Worm (Caenorhabditis elegans) whole organism, L4 larva: ENCODE data around the gene chil-16.

Experiments
- F10B5.3 ChIP-seq: sonication (generic microtip); optimal IDR thresholded peaks from 2 replicates; lab custom pipeline; 2016; ENCODE audit warnings: mild to moderate bottlenecking, missing genetic modification characterization, missing compliant biosample characterization
- F44E2.7 ChIP-seq: fragments of 200-800 bp; sonication (Bioruptor generic); IDR thresholded peaks from 2 replicates; pipeline ENCODE4 v2.1.2; 2022; ENCODE audit warnings: missing genetic modification characterization, missing compliant biosample characterization
- F49E8.2 ChIP-seq: sonication (generic microtip); optimal IDR thresholded peaks from 2 replicates; lab custom pipeline; 2016; ENCODE audit warnings: missing compliant biosample characterization, mild to moderate bottlenecking, missing genetic modification characterization, borderline replicate concordance
- T26A8.4 ChIP-seq: fragments of 200-800 bp; sonication (Bioruptor generic); IDR thresholded peaks from 2 replicates; pipeline ENCODE4 v1.3.6; 2022; ENCODE audit warnings: missing genetic modification characterization, missing compliant biosample characterization
- ZK546.5 ChIP-seq, 2 experiments: sonication (generic microtip); optimal IDR thresholded peaks; 2 replicates each; lab custom pipeline; 2017; ENCODE audit warnings: missing biosample characterization in 2 of 2, missing genetic modification characterization in 2 of 2
- aha-1 ChIP-seq: fragments of 150-350 bp; peaks from one replicate; lab custom pipeline; 2014; ENCODE audit warnings: missing biosample characterization, missing genetic modification characterization
- ceh-20 ChIP-seq: fragments of 200-800 bp; sonication (Bioruptor generic); IDR thresholded peaks from 2 replicates; pipeline ENCODE4 v1.3.6; 2022; ENCODE audit warnings: missing genetic modification reagents, missing genetic modification characterization, missing compliant biosample characterization
- ceh-28 ChIP-seq: fragments of 150-350 bp; optimal IDR thresholded peaks from 2 replicates; lab custom pipeline; 2014; ENCODE audit warnings: missing biosample characterization, missing genetic modification reagents, missing genetic modification characterization
- ceh-44 ChIP-seq: fragments of 200-800 bp; sonication (Bioruptor generic); IDR thresholded peaks from 2 replicates; pipeline ENCODE4 v1.3.6; 2022; ENCODE audit warnings: missing genetic modification reagents, missing genetic modification characterization, missing compliant biosample characterization
- ces-1 ChIP-seq: fragments of 150-350 bp; sonication (generic microtip); optimal IDR thresholded peaks from 4 replicates; lab custom pipeline; 2014; ENCODE audit warnings: missing biosample characterization, missing genetic modification reagents, missing genetic modification characterization
- cey-2 ChIP-seq: sonication (generic microtip); optimal IDR thresholded peaks from 3 replicates; lab custom pipeline; 2017; ENCODE audit warnings: missing genetic modification characterization, mild to moderate bottlenecking, missing compliant biosample characterization, antibody characterized with exemption, borderline replicate concordance; ENCODE audit not compliant: insufficient read depth
- daf-16 ChIP-seq, 3 experiments: sonication (generic microtip); optimal IDR thresholded peaks; 2 replicates each; lab custom pipeline; 2016 to 2017; ENCODE audit warnings: missing genetic modification characterization in 3 of 3, missing genetic modification reagents in 3 of 3, mild to moderate bottlenecking in 2 of 3, missing compliant biosample characterization in 2 of 3, missing biosample characterization in 1 of 3, moderate library complexity in 1 of 3
- dmd-6 ChIP-seq: fragments of 200-800 bp; sonication (Bioruptor generic); IDR thresholded peaks from 2 replicates; pipeline ENCODE4 v1.3.6; 2022; ENCODE audit warnings: missing genetic modification reagents, missing genetic modification characterization, missing compliant biosample characterization
- dpl-1 ChIP-seq: fragments of 150-350 bp; optimal IDR thresholded peaks from 2 replicates; lab custom pipeline; 2014; ENCODE audit warnings: missing biosample characterization, missing genetic modification reagents, missing genetic modification characterization
- dve-1 ChIP-seq: sonication (generic microtip); optimal IDR thresholded peaks from 2 replicates; lab custom pipeline; 2017; ENCODE audit warnings: antibody characterized with exemption, mild to moderate bottlenecking, missing genetic modification characterization, missing compliant biosample characterization; ENCODE audit not compliant: insufficient read depth
- egl-43 ChIP-seq: fragments of 200-800 bp; sonication (Bioruptor generic); IDR thresholded peaks from 2 replicates; pipeline ENCODE4 v1.3.6; 2022; ENCODE audit warnings: missing genetic modification reagents, missing genetic modification characterization, missing compliant biosample characterization
- hif-1 ChIP-seq, 2 experiments: sonication (generic microtip); optimal IDR thresholded peaks; 2 replicates each; lab custom pipeline; 2016 to 2017; ENCODE audit warnings: missing compliant biosample characterization in 2 of 2, missing genetic modification characterization in 2 of 2, missing genetic modification reagents in 2 of 2, missing genotype in 2 of 2, mild to moderate bottlenecking in 1 of 2
- hlh-11 ChIP-seq: fragments of 200-800 bp; sonication (Bioruptor generic); optimal IDR thresholded peaks from 2 replicates; lab custom pipeline; 2018; ENCODE audit warnings: mild to moderate bottlenecking, missing genetic modification characterization, missing compliant biosample characterization
- hlh-30 ChIP-seq: sonication (generic microtip); optimal IDR thresholded peaks from 2 replicates; lab custom pipeline; 2017; ENCODE audit warnings: antibody characterized with exemption, mild to moderate bottlenecking, missing genetic modification characterization, missing compliant biosample characterization; ENCODE audit not compliant: insufficient read depth
- lim-7 ChIP-seq: fragments of 200-800 bp; sonication (Bioruptor generic); IDR thresholded peaks from 2 replicates; pipeline ENCODE4 v1.3.6; 2022; ENCODE audit warnings: missing genetic modification characterization, missing compliant biosample characterization
- lin-1 ChIP-seq: fragments of 200-800 bp; sonication (Bioruptor generic); IDR thresholded peaks from 2 replicates; pipeline ENCODE4 v1.3.6; 2022; ENCODE audit warnings: missing genetic modification reagents, missing genetic modification characterization, missing compliant biosample characterization
- lin-13 ChIP-seq: fragments of 150-350 bp; optimal IDR thresholded peaks from 2 replicates; lab custom pipeline; 2014; ENCODE audit warnings: missing biosample characterization, missing genetic modification reagents, missing genetic modification characterization
- lin-15B ChIP-seq: fragments of 150-350 bp; sonication (generic microtip); optimal IDR thresholded peaks from 3 replicates; lab custom pipeline; 2014; ENCODE audit warnings: missing biosample characterization, missing genetic modification characterization
- lin-38 ChIP-seq: fragments of 200-800 bp; sonication (Bioruptor generic); IDR thresholded peaks from 2 replicates; pipeline ENCODE4 v1.3.6; 2022; ENCODE audit warnings: missing genetic modification reagents, missing genetic modification characterization, missing compliant biosample characterization
- lin-39 ChIP-seq: fragments of 150-350 bp; optimal IDR thresholded peaks from 2 replicates; lab custom pipeline; 2014; ENCODE audit warnings: missing biosample characterization, missing genetic modification reagents, missing genetic modification characterization
- lir-3 ChIP-seq: sonication (generic microtip); optimal IDR thresholded peaks from 2 replicates; lab custom pipeline; 2016; ENCODE audit warnings: mild to moderate bottlenecking, missing genetic modification characterization, missing compliant biosample characterization
- lsy-2 ChIP-seq, 2 experiments: fragments of 150-350 bp in 1 of 2; sonication (generic microtip) in 1 of 2; optimal IDR thresholded peaks; 2 replicates each; lab custom pipeline; 2014 to 2017; ENCODE audit warnings: missing biosample characterization in 2 of 2, missing genetic modification characterization in 2 of 2
- madf-5 ChIP-seq, 2 experiments: fragments of 200-800 bp; sonication (Bioruptor generic); IDR thresholded peaks; 2 replicates each; pipeline ENCODE4 v1.3.6; 2022; ENCODE audit warnings: missing compliant biosample characterization in 2 of 2, missing genetic modification characterization in 2 of 2
- madf-9 ChIP-seq: fragments of 200-800 bp; sonication (Bioruptor generic); conservative IDR thresholded peaks from 2 replicates; pipeline ENCODE4 v1.3.6; 2022; ENCODE audit warnings: missing genetic modification reagents, missing genetic modification characterization, missing compliant biosample characterization
- mes-2 ChIP-seq: sonication (generic microtip); optimal IDR thresholded peaks from 2 replicates; lab custom pipeline; 2016; ENCODE audit warnings: missing genotype, mild to moderate bottlenecking, missing genetic modification characterization, missing compliant biosample characterization; ENCODE audit not compliant: poor library complexity, severe bottlenecking
- mxl-2 ChIP-seq: fragments of 200-800 bp; sonication (Bioruptor generic); conservative IDR thresholded peaks from 2 replicates; pipeline ENCODE4 v1.3.6; 2022; ENCODE audit warnings: missing genetic modification reagents, missing genetic modification characterization, missing compliant biosample characterization
- nhr-11 ChIP-seq: fragments of 150-350 bp; optimal IDR thresholded peaks from 2 replicates; lab custom pipeline; 2014; ENCODE audit warnings: missing biosample characterization, missing genetic modification characterization
- nhr-25 ChIP-seq: sonication (generic microtip); optimal IDR thresholded peaks from 2 replicates; lab custom pipeline; 2017; ENCODE audit warnings: missing genetic modification characterization, mild to moderate bottlenecking, missing compliant biosample characterization, antibody characterized with exemption, moderate library complexity, borderline replicate concordance; ENCODE audit not compliant: insufficient read depth
- nhr-28 ChIP-seq: fragments of 150-350 bp; optimal IDR thresholded peaks from 2 replicates; lab custom pipeline; 2014; ENCODE audit warnings: missing biosample characterization, missing genetic modification characterization
- nhr-41 ChIP-seq: fragments of 200-800 bp; sonication (Bioruptor generic); IDR thresholded peaks from 2 replicates; pipeline ENCODE4 v1.3.6; 2022; ENCODE audit warnings: missing genetic modification reagents, missing genetic modification characterization, missing compliant biosample characterization
- nhr-42 ChIP-seq: fragments of 200-800 bp; sonication (Bioruptor generic); IDR thresholded peaks from 2 replicates; pipeline ENCODE4 v1.3.6; 2022; ENCODE audit warnings: missing genetic modification characterization, missing compliant biosample characterization
- nhr-76 ChIP-seq: fragments of 150-350 bp; optimal IDR thresholded peaks from 2 replicates; lab custom pipeline; 2014; ENCODE audit warnings: missing biosample characterization, missing genetic modification characterization
- php-3 ChIP-seq: fragments of 200-800 bp; sonication (Bioruptor generic); IDR thresholded peaks from 2 replicates; pipeline ENCODE4 v1.3.6; 2022; ENCODE audit warnings: missing genetic modification reagents, missing genetic modification characterization, missing compliant biosample characterization
- pqm-1 ChIP-seq: sonication (generic microtip); optimal IDR thresholded peaks from 2 replicates; lab custom pipeline; 2017; ENCODE audit warnings: missing biosample characterization, missing genetic modification characterization
- spr-3 ChIP-seq: fragments of 200-800 bp; sonication (Bioruptor generic); optimal IDR thresholded peaks from 2 replicates; lab custom pipeline; 2018; ENCODE audit warnings: mild to moderate bottlenecking, missing genetic modification characterization, missing compliant biosample characterization
- unc-39 ChIP-seq: sonication (generic microtip); optimal IDR thresholded peaks from 2 replicates; lab custom pipeline; 2017; ENCODE audit warnings: missing biosample characterization, missing genetic modification characterization
- unc-62 ChIP-seq, 3 experiments: fragments of 150-350 bp in 1 of 3; sonication (generic microtip); optimal IDR thresholded peaks in 2 of 3; peaks in 1 of 3; 1 replicate in 1 of 3; 2 replicates in 2 of 3; lab custom pipeline; 2014 to 2017; ENCODE audit warnings: missing biosample characterization in 3 of 3, missing genetic modification characterization in 3 of 3, missing genetic modification reagents in 3 of 3, missing genotype in 1 of 3
- zag-1 ChIP-seq: fragments of 150-350 bp; optimal IDR thresholded peaks from 2 replicates; lab custom pipeline; 2014; ENCODE audit warnings: missing biosample characterization, missing genetic modification characterization
- zip-11 ChIP-seq: fragments of 200-800 bp; sonication (Bioruptor generic); IDR thresholded peaks from 2 replicates; pipeline ENCODE4 v1.3.6; 2022; ENCODE audit warnings: missing genetic modification characterization, missing compliant biosample characterization
- zip-2 ChIP-seq: fragments of 150-350 bp; optimal IDR thresholded peaks from 2 replicates; lab custom pipeline; 2014; ENCODE audit warnings: missing biosample characterization, missing genetic modification characterization
- ztf-11 ChIP-seq: fragments of 150-350 bp; optimal IDR thresholded peaks from 2 replicates; lab custom pipeline; 2014; ENCODE audit warnings: missing biosample characterization, missing genetic modification characterization

The chil-16 gene

ce11 chrII:9483342-9483741 lies 41.6 kb upstream of the chil-16 start:
- TF ChIP-seq unc-39 (tag; lab: Kevin White, UChicago): no peak
- peak; percentile 17 for TF ChIP-seq pqm-1 (tag; lab: Kevin White, UChicago)
- TF ChIP-seq hlh-11 (tag; lab: Kevin White, UChicago): peak; percentile 30
- peak; percentile 42; the same call in 1 of the 2 replicates for TF ChIP-seq lin-1 (GFP tag; lab: Robert Waterston, UW)
- TF ChIP-seq dmd-6 (GFP tag; lab: Robert Waterston, UW): peak; percentile 66
- TF ChIP-seq daf-16 (GFP tag; optimal IDR thresholded peaks at IDR 0.05; lab: Kevin White, UChicago): peak in 1 of 2 experiments; percentile 21
- peak; percentile 78 for TF ChIP-seq daf-16 (tag; optimal IDR thresholded peaks at IDR 0.05; lab: Kevin White, UChicago)
- no peak for TF ChIP-seq nhr-76 (tag; lab: Kevin White, UChicago)
- peak; percentile 37 for TF ChIP-seq aha-1 (tag; lab: Kevin White, UChicago)
- TF ChIP-seq dve-1 (tag; lab: Kevin White, UChicago): peak; percentile 39
- TF ChIP-seq nhr-28 (tag; lab: Kevin White, UChicago): peak; percentile 54
- no peak for TF ChIP-seq ceh-28
- no peak for TF ChIP-seq zip-11 (GFP tag; lab: Robert Waterston, UW)
- TF ChIP-seq unc-62 (GFP tag; optimal IDR thresholded peaks at IDR 0.05 in 1 of 2; lab: Kevin White, UChicago): peak in 1 of 2 experiments; percentile 90
- TF ChIP-seq unc-62 (tag; optimal IDR thresholded peaks at IDR 0.05; lab: Kevin White, UChicago): no peak
- peak in 1 of 2 experiments; percentile 59 for TF ChIP-seq hif-1 (tag; optimal IDR thresholded peaks at IDR 0.05; lab: Kevin White, UChicago)

ce11 chrII:9482529-9482928 lies 40.8 kb upstream of the chil-16 start:
- no peak for TF ChIP-seq zip-2 (tag; lab: Kevin White, UChicago)
- TF ChIP-seq nhr-76 (tag; lab: Kevin White, UChicago): no peak
- no peak for TF ChIP-seq lin-39
- TF ChIP-seq dmd-6 (GFP tag; lab: Robert Waterston, UW): peak; percentile 56
- TF ChIP-seq ceh-20 (GFP tag; lab: Robert Waterston, UW): no peak
- no peak for TF ChIP-seq ZK546.5 (tag; optimal IDR thresholded peaks at IDR 0.05; lab: Kevin White, UChicago)
- peak; percentile 23 for TF ChIP-seq nhr-28 (tag; lab: Kevin White, UChicago)
- TF ChIP-seq zag-1 (tag; lab: Kevin White, UChicago): no peak
- no peak for TF ChIP-seq nhr-25
- no peak for TF ChIP-seq dpl-1 (GFP tag; lab: Kevin White, UChicago)
- no peak for TF ChIP-seq lir-3 (tag; lab: Kevin White, UChicago)
- TF ChIP-seq nhr-42 (GFP tag; lab: Robert Waterston, UW): no peak
- no peak for TF ChIP-seq aha-1 (tag; lab: Kevin White, UChicago)
- no peak for TF ChIP-seq lsy-2 (tag; optimal IDR thresholded peaks at IDR 0.05; lab: Kevin White, UChicago)
- TF ChIP-seq nhr-41: no peak
- peak; percentile 8 for TF ChIP-seq pqm-1 (tag; lab: Kevin White, UChicago)
- no peak for TF ChIP-seq madf-9
- no peak for TF ChIP-seq ceh-44 (GFP tag; lab: Robert Waterston, UW)
- TF ChIP-seq hlh-30: peak; percentile 27
- TF ChIP-seq ces-1 (GFP tag; lab: Kevin White, UChicago): no peak
- no peak for TF ChIP-seq mxl-2 (GFP tag; lab: Robert Waterston, UW)
- TF ChIP-seq spr-3 (GFP tag; lab: Kevin White, UChicago): no peak
- no peak for TF ChIP-seq ztf-11 (tag; lab: Kevin White, UChicago)
- TF ChIP-seq F10B5.3: no peak
- TF ChIP-seq lin-13: no peak
- TF ChIP-seq unc-39 (tag; lab: Kevin White, UChicago): no peak
- TF ChIP-seq lin-15B (tag; lab: Kevin White, UChicago): no peak
- TF ChIP-seq lin-1 (GFP tag; lab: Robert Waterston, UW): no peak
- no peak for TF ChIP-seq lim-7 (GFP tag; lab: Robert Waterston, UW)
- TF ChIP-seq nhr-11 (tag; lab: Kevin White, UChicago): no peak
- TF ChIP-seq F44E2.7 (GFP tag; lab: Robert Waterston, UW): no peak
- TF ChIP-seq lin-38: no peak
- TF ChIP-seq F49E8.2 (tag; lab: Kevin White, UChicago): no peak
- TF ChIP-seq mes-2 (tag; lab: Kevin White, UChicago): no peak
- no peak for TF ChIP-seq egl-43 (GFP tag; lab: Robert Waterston, UW)
- TF ChIP-seq hlh-11 (tag; lab: Kevin White, UChicago): peak; percentile 37
- TF ChIP-seq madf-5 (GFP tag; IDR thresholded peaks at IDR 0.05; lab: Robert Waterston, UW): no peak
- TF ChIP-seq php-3 (GFP tag; lab: Robert Waterston, UW): no peak
- no peak for TF ChIP-seq T26A8.4 (GFP tag; lab: Robert Waterston, UW)
- no peak for TF ChIP-seq cey-2 (tag; lab: Kevin White, UChicago)
- no peak for TF ChIP-seq daf-16 (GFP tag; optimal IDR thresholded peaks at IDR 0.05; lab: Kevin White, UChicago)
- peak; percentile 19 for TF ChIP-seq daf-16 (tag; optimal IDR thresholded peaks at IDR 0.05; lab: Kevin White, UChicago)
